Worm (Caenorhabditis elegans) whole organism, L2 larva: ENCODE results near the gene F12A10.1.

Source experiments
- C34F6.9 ChIP-seq: fragments of 150-350 bp; optimal IDR thresholded peaks from 2 replicates; lab custom pipeline; 2014; ENCODE audit warnings: missing biosample characterization, missing genetic modification characterization
- F13H6.1 ChIP-seq: sonication (generic microtip); optimal IDR thresholded peaks from 2 replicates; lab custom pipeline; 2016; ENCODE audit warnings: missing genetic modification characterization, missing compliant biosample characterization
- Y55F3AM.14 ChIP-seq: fragments of 200-800 bp; sonication (Bioruptor generic); optimal IDR thresholded peaks from 2 replicates; lab custom pipeline; 2018; ENCODE audit warnings: mild to moderate bottlenecking, missing genetic modification characterization, missing compliant biosample characterization
- ZK546.5 ChIP-seq: sonication (generic microtip); optimal IDR thresholded peaks from 2 replicates; lab custom pipeline; 2017; ENCODE audit warnings: missing biosample characterization, missing genetic modification characterization
- alr-1 ChIP-seq: fragments of 150-350 bp; optimal IDR thresholded peaks from 2 replicates; lab custom pipeline; 2014; ENCODE audit warnings: missing biosample characterization, missing genetic modification characterization
- aly-2 ChIP-seq: fragments of 150-350 bp; optimal IDR thresholded peaks from 2 replicates; lab custom pipeline; 2014; ENCODE audit warnings: missing biosample characterization, missing genetic modification characterization
- ama-1 ChIP-seq: fragments of 150-350 bp; optimal IDR thresholded peaks from 2 replicates; lab custom pipeline; 2018; ENCODE audit warnings: inconsistent platforms
- blmp-1 ChIP-seq: sonication (generic microtip); optimal IDR thresholded peaks from 2 replicates; lab custom pipeline; 2017; ENCODE audit warnings: missing genetic modification characterization, mild to moderate bottlenecking, missing compliant biosample characterization, antibody characterized with exemption, moderate library complexity; ENCODE audit not compliant: insufficient read depth
- ceh-82 ChIP-seq: fragments of 150-350 bp; optimal IDR thresholded peaks from 2 replicates; lab custom pipeline; 2014; ENCODE audit warnings: missing biosample characterization, missing genetic modification characterization
- crh-2 ChIP-seq: sonication (generic microtip); optimal IDR thresholded peaks from 2 replicates; lab custom pipeline; 2017; ENCODE audit warnings: missing biosample characterization, missing genetic modification characterization
- egl-27 ChIP-seq: sonication (generic microtip); optimal IDR thresholded peaks from 3 replicates; lab custom pipeline; 2017; ENCODE audit warnings: missing biosample characterization, missing genetic modification reagents, missing genetic modification characterization
- elt-1 ChIP-seq: fragments of 150-350 bp; optimal IDR thresholded peaks from 2 replicates; lab custom pipeline; 2014; ENCODE audit warnings: missing biosample characterization, missing genetic modification characterization
- elt-3 ChIP-seq: sonication (generic microtip); optimal IDR thresholded peaks from 2 replicates; lab custom pipeline; 2017; ENCODE audit warnings: missing biosample characterization, missing genetic modification characterization
- fos-1 ChIP-seq: fragments of 150-350 bp; optimal IDR thresholded peaks from 2 replicates; lab custom pipeline; 2014; ENCODE audit warnings: missing biosample characterization, missing genetic modification characterization
- lin-13 ChIP-seq: fragments of 150-350 bp; optimal IDR thresholded peaks from 2 replicates; lab custom pipeline; 2014; ENCODE audit warnings: missing biosample characterization, missing genetic modification reagents, missing genetic modification characterization
- lsy-2 ChIP-seq, 2 experiments: fragments of 150-350 bp in 1 of 2; sonication (generic microtip) in 1 of 2; optimal IDR thresholded peaks; 2 replicates each; lab custom pipeline; 2014 to 2017; ENCODE audit warnings: missing biosample characterization in 2 of 2, missing genetic modification characterization in 2 of 2
- mab-5 ChIP-seq: fragments of 150-350 bp; optimal IDR thresholded peaks from 2 replicates; lab custom pipeline; 2014; ENCODE audit warnings: missing biosample characterization, missing genetic modification characterization
- mbf-1 ChIP-seq: sonication (generic microtip); optimal IDR thresholded peaks from 2 replicates; lab custom pipeline; 2017; ENCODE audit warnings: missing biosample characterization, missing genetic modification characterization
- mdl-1 ChIP-seq, 2 experiments: fragments of 150-350 bp in 1 of 2; sonication (generic microtip) in 1 of 2; optimal IDR thresholded peaks; 2 replicates each; lab custom pipeline; 2017; ENCODE audit warnings: missing biosample characterization in 2 of 2, missing genetic modification characterization in 2 of 2
- nhr-10 ChIP-seq: sonication (generic microtip); optimal IDR thresholded peaks from 2 replicates; lab custom pipeline; 2017; ENCODE audit warnings: missing biosample characterization, missing genetic modification characterization
- nhr-11 ChIP-seq: fragments of 150-350 bp; optimal IDR thresholded peaks from 2 replicates; lab custom pipeline; 2014; ENCODE audit warnings: missing biosample characterization, missing genetic modification characterization
- nhr-12 ChIP-seq: fragments of 150-350 bp; optimal IDR thresholded peaks from 2 replicates; lab custom pipeline; 2014; ENCODE audit warnings: missing biosample characterization, missing genetic modification characterization
- nhr-129 ChIP-seq: fragments of 150-350 bp; optimal IDR thresholded peaks from 2 replicates; lab custom pipeline; 2014; ENCODE audit warnings: missing biosample characterization, missing genetic modification characterization
- nhr-23 ChIP-seq: fragments of 150-350 bp; optimal IDR thresholded peaks from 2 replicates; lab custom pipeline; 2014; ENCODE audit warnings: missing biosample characterization, missing genetic modification reagents, missing genetic modification characterization
- nhr-237 ChIP-seq: fragments of 150-350 bp; optimal IDR thresholded peaks from 2 replicates; lab custom pipeline; 2014; ENCODE audit warnings: missing biosample characterization, missing genetic modification characterization
- nhr-25 ChIP-seq: fragments of 150-350 bp; sonication (generic microtip); optimal IDR thresholded peaks from 3 replicates; lab custom pipeline; 2014; ENCODE audit warnings: missing biosample characterization, missing genetic modification characterization
- nhr-6 ChIP-seq: fragments of 150-350 bp; optimal IDR thresholded peaks from 2 replicates; lab custom pipeline; 2014; ENCODE audit warnings: missing biosample characterization, missing genetic modification characterization
- nhr-77 ChIP-seq: fragments of 150-350 bp; optimal IDR thresholded peaks from 2 replicates; lab custom pipeline; 2014; ENCODE audit warnings: missing biosample characterization, missing genetic modification characterization
- skn-1 ChIP-seq: sonication (generic microtip); optimal IDR thresholded peaks from 2 replicates; lab custom pipeline; 2017; ENCODE audit warnings: missing biosample characterization, missing genetic modification characterization
- sma-3 ChIP-seq: sonication (generic microtip); optimal IDR thresholded peaks from 2 replicates; lab custom pipeline; 2016; ENCODE audit warnings: missing genetic modification reagents, missing genetic modification characterization, missing compliant biosample characterization
- sma-9 ChIP-seq, 2 experiments: fragments of 150-350 bp in 1 of 2; sonication (generic microtip) in 1 of 2; optimal IDR thresholded peaks; 2 replicates each; lab custom pipeline; 2014 to 2016; ENCODE audit warnings: missing genetic modification characterization in 2 of 2, mild to moderate bottlenecking in 1 of 2, missing biosample characterization in 1 of 2, missing compliant biosample characterization in 1 of 2, missing genetic modification reagents in 1 of 2, moderate library complexity in 1 of 2
- snpc-4 ChIP-seq: fragments of 150-350 bp; optimal IDR thresholded peaks from 2 replicates; lab custom pipeline; 2014; ENCODE audit warnings: missing biosample characterization, missing genetic modification characterization
- unc-39 ChIP-seq: fragments of 150-350 bp; optimal IDR thresholded peaks from 2 replicates; lab custom pipeline; 2014; ENCODE audit warnings: missing biosample characterization, missing genetic modification characterization
- unc-55 ChIP-seq: fragments of 150-350 bp; sonication (generic microtip); optimal IDR thresholded peaks from 3 replicates; lab custom pipeline; 2014; ENCODE audit warnings: missing biosample characterization, missing genetic modification reagents, missing genetic modification characterization
- unc-62 ChIP-seq: fragments of 150-350 bp; optimal IDR thresholded peaks from 2 replicates; lab custom pipeline; 2014; ENCODE audit warnings: missing biosample characterization, missing genetic modification reagents, missing genetic modification characterization
- ztf-11 ChIP-seq: sonication (generic microtip); optimal IDR thresholded peaks from 2 replicates; lab custom pipeline; 2017; ENCODE audit warnings: missing biosample characterization, missing genetic modification characterization
- ztf-4 ChIP-seq: fragments of 150-350 bp; optimal IDR thresholded peaks from 2 replicates; lab custom pipeline; 2014; ENCODE audit warnings: missing biosample characterization, missing genetic modification characterization

The F12A10.1 gene

ce11 chrII:5474946-5475345, 21.4 kb upstream of the F12A10.1 start, which contains the start of gene ilcr-2:
Gene ilcr-2, plus strand, starts transcription at chrII:5475246.
- TF ChIP-seq skn-1 (tag; lab: Kevin White, UChicago) (no peak), nhr-23 (tag; lab: Kevin White, UChicago) (no peak), F13H6.1 (tag; lab: Kevin White, UChicago) (no peak), sma-3 (no peak)
- TF ChIP-seq, all 48 proteins: peak for 0

- TF ChIP-seq mbf-1 (no peak), ztf-4 (tag; lab: Kevin White, UChicago) (no peak), nhr-129 (tag; lab: Kevin White, UChicago) (no peak), alr-1 (tag; lab: Kevin White, UChicago) (no peak), C34F6.9 (tag; lab: Kevin White, UChicago) (no peak), nhr-6 (tag; lab: Kevin White, UChicago) (no peak), mdl-1 (tag; optimal IDR thresholded peaks at IDR 0.05; lab: Kevin White, UChicago) (no peak), ztf-11 (no peak), nhr-237 (tag; lab: Kevin White, UChicago) (no peak), crh-2 (tag; lab: Kevin White, UChicago) (no peak), skn-1 (tag; lab: Kevin White, UChicago) (no peak), unc-39 (no peak), aly-2 (tag; lab: Kevin White, UChicago) (no peak), snpc-4 (tag; lab: Kevin White, UChicago) (no peak)
These were observed 18.0 kb upstream of the F12A10.1 start, which contains the start of gene F56D1.1 for ce11 chrII:5478318-5478717. Gene F56D1.1, plus strand, starts transcription at chrII:5478618.

- TF ChIP-seq mdl-1 (tag; optimal IDR thresholded peaks at IDR 0.05; lab: Kevin White, UChicago) (no peak), nhr-10 (tag; lab: Kevin White, UChicago) (no peak), nhr-129 (tag; lab: Kevin White, UChicago) (no peak), fos-1 (tag; lab: Kevin White, UChicago) (no peak), lin-13 (GFP tag; lab: Kevin White, UChicago) (no peak), nhr-237 (tag; lab: Kevin White, UChicago) (no peak), nhr-77 (tag; lab: Kevin White, UChicago) (no peak), unc-62 (GFP tag; lab: Kevin White, UChicago) (no peak), ZK546.5 (tag; lab: Kevin White, UChicago) (no peak), blmp-1 (tag; lab: Kevin White, UChicago) (no peak), Y55F3AM.14 (GFP tag; lab: Kevin White, UChicago) (no peak), alr-1 (tag; lab: Kevin White, UChicago) (no peak), lsy-2 (tag; optimal IDR thresholded peaks at IDR 0.05; lab: Kevin White, UChicago) (no peak), unc-55 (GFP tag; lab: Kevin White, UChicago) (no peak)
These were observed 14.4 kb upstream of the F12A10.1 start, which contains the start of gene cal-8 for ce11 chrII:5481982-5482381. Gene cal-8, minus strand, starts transcription at chrII:5482041.

ce11 chrII:5487844-5488243, 8.5 kb upstream of the F12A10.1 start, which contains the start of gene nep-5:
Gene nep-5, plus strand, starts transcription at chrII:5488144.
- TF ChIP-seq skn-1 (tag; lab: Kevin White, UChicago) (no peak), sma-3 (no peak), fos-1 (tag; lab: Kevin White, UChicago) (no peak), lsy-2 (tag; optimal IDR thresholded peaks at IDR 0.05; lab: Kevin White, UChicago) (no peak), elt-3 (tag; lab: Kevin White, UChicago) (no peak)

- TF ChIP-seq nhr-237 (tag; lab: Kevin White, UChicago) (no peak), elt-1 (tag; lab: Kevin White, UChicago) (no peak), egl-27 (tag; lab: Kevin White, UChicago) (no peak), ama-1 (lab: Kevin White, UChicago) (no peak), mdl-1 (tag; optimal IDR thresholded peaks at IDR 0.05; lab: Kevin White, UChicago) (no peak), nhr-23 (tag; lab: Kevin White, UChicago) (no peak), nhr-25 (tag; lab: Kevin White, UChicago) (no peak), nhr-12 (tag; lab: Kevin White, UChicago) (no peak), mbf-1 (no peak), C34F6.9 (tag; lab: Kevin White, UChicago) (no peak), ztf-11 (no peak), nhr-11 (tag; lab: Kevin White, UChicago) (no peak), mab-5 (tag; lab: Kevin White, UChicago) (no peak), sma-3 (no peak), skn-1 (tag; lab: Kevin White, UChicago) (no peak), ceh-82 (no peak), sma-9 (GFP tag; optimal IDR thresholded peaks at IDR 0.05; lab: Kevin White, UChicago) (no peak), sma-9 (tag; optimal IDR thresholded peaks at IDR 0.05; lab: Kevin White, UChicago) (no peak)
These were observed 1.9 kb upstream of the F12A10.1 start, which contains the start of gene F12A10.6 for ce11 chrII:5494405-5494804. Gene F12A10.6, minus strand, starts transcription at chrII:5494505.
